Worm (Caenorhabditis elegans): ENCODE results near the gene C08F8.3.
A peak's percentile ranks its signal among the peaks of the same experiment; 100 is the strongest.

Gene C08F8.3

DNA sequence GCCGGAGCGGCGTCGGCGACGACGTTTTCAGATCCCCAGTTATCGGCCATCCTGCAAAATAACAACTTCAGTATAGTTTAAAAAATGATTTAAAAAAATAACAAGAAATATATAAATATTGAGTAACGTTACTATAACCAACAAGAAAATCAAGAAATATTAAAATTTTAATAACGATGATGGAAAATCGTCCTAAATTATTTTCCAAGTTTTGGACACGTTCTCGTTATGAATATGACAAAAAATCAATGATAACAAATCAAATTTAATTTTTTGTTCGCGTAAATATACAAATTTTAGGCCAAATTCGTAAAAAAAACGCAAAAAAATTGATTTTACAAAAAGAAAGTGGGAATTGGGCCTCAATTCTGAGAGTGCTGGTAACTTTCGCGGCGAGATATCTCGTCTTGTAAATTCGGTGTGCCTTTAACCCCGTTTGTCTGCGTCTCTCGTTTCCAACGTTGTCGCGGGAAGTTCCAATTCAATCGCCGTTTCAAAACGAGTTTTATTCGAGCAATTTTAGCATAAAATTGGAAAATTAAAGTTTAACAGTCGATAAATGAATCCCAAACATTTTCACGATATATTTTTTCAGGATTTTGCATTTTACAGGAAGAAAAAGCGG is 43.7 kb upstream of the C08F8.3 start, which contains the start of gene rps-5 (continued):
- TF ChIP-seq sox-4 (tag; optimal IDR thresholded peaks at IDR 0.05) (no peak), tbx-2 (tag; optimal IDR thresholded peaks at IDR 0.05) (peak; percentile 59), lin-15B (tag; optimal IDR thresholded peaks at IDR 0.05) (peak; percentile 25), ceh-82 (tag; optimal IDR thresholded peaks at IDR 0.05) (peak; percentile 44 to 71 (median 59)), mdl-1 (tag; optimal IDR thresholded peaks at IDR 0.05) (peak in 1 of 2 experiments; percentile 50), lin-14 (GFP tag; optimal IDR thresholded peaks at IDR 0.05) (peak; percentile 65), unc-130 (tag; optimal IDR thresholded peaks at IDR 0.05) (peak; percentile 34), zag-1 (tag; optimal IDR thresholded peaks at IDR 0.05) (peak; percentile 42), unc-98 (GFP tag; IDR thresholded peaks at IDR 0.05) (no peak), pqm-1 (tag; optimal IDR thresholded peaks at IDR 0.05) (no peak), dsc-1 (tag; optimal IDR thresholded peaks at IDR 0.05) (peak; percentile 37), C16A3.4 (tag; optimal IDR thresholded peaks at IDR 0.05) (peak; percentile 68), pax-3 (tag; optimal IDR thresholded peaks at IDR 0.05) (no peak), unc-62 (GFP tag; optimal IDR thresholded peaks at IDR 0.05) (no peak), nhr-19 (GFP tag; conservative IDR thresholded peaks at IDR 0.05) (peak; percentile 66), hlh-4 (tag; optimal IDR thresholded peaks at IDR 0.05) (no peak), xbp-1 (tag; optimal IDR thresholded peaks at IDR 0.05) (peak; percentile 89), blmp-1 (tag; optimal IDR thresholded peaks at IDR 0.05) (peak; percentile 54), aly-2 (tag; optimal IDR thresholded peaks at IDR 0.05) (no peak), C34B4.2 (tag; optimal IDR thresholded peaks at IDR 0.05) (no peak), alr-1 (tag; optimal IDR thresholded peaks at IDR 0.05; ENCODE audit: borderline replicate concordance) (no peak), mep-1 (tag; optimal IDR thresholded peaks at IDR 0.05) (peak; percentile 64), tlp-1 (tag; optimal IDR thresholded peaks at IDR 0.05) (no peak), skn-1 (tag; optimal IDR thresholded peaks at IDR 0.05) (peak; percentile 44), fkh-8 (tag; optimal IDR thresholded peaks at IDR 0.05) (peak; percentile 21), nhr-71 (tag; optimal IDR thresholded peaks at IDR 0.05) (peak; percentile 80), nhr-85 (tag) (peak; percentile 80), unc-86 (tag; optimal IDR thresholded peaks at IDR 0.05) (peak; percentile 22), F16B12.6 (tag; optimal IDR thresholded peaks at IDR 0.05) (no peak), rnt-1 (tag; optimal IDR thresholded peaks at IDR 0.05) (peak; percentile 63), lin-35 (GFP tag; optimal IDR thresholded peaks at IDR 0.05) (peak; percentile 80 to 92), hpl-2 (GFP tag; optimal IDR thresholded peaks at IDR 0.05) (no peak), ama-1 (optimal IDR thresholded peaks at IDR 0.05) (no peak), lin-13 (GFP tag; optimal IDR thresholded peaks at IDR 0.05) (peak; percentile 3), ces-1 (GFP tag; optimal IDR thresholded peaks at IDR 0.05) (no peak), mab-9 (GFP tag; IDR thresholded peaks at IDR 0.05) (no peak), nhr-28 (tag; optimal IDR thresholded peaks at IDR 0.05) (no peak), snu-23 (GFP tag; optimal IDR thresholded peaks at IDR 0.05) (peak; percentile 80), unc-30 (tag; optimal IDR thresholded peaks at IDR 0.05) (no peak), ztf-11 (tag; optimal IDR thresholded peaks at IDR 0.05) (no peak), egl-13 (tag; optimal IDR thresholded peaks at IDR 0.05) (no peak), vab-15 (tag; optimal IDR thresholded peaks at IDR 0.05) (no peak), sup-37 (GFP tag; optimal IDR thresholded peaks at IDR 0.05) (no peak), nhr-84 (tag; optimal IDR thresholded peaks at IDR 0.05) (no peak), zip-4 (GFP tag; optimal IDR thresholded peaks at IDR 0.05) (no peak)

All from whole organism, L1 larva.